Worm (Caenorhabditis elegans) whole organism, L2 larva: ENCODE measurements around the gene F54D5.15.
A peak's percentile ranks its signal among the peaks of the same experiment; 100 is the strongest.

ENCODE experiments used
- C34F6.9 ChIP-seq: fragments of 150-350 bp; optimal IDR thresholded peaks from 2 replicates; lab custom pipeline; 2014; ENCODE audit warnings: missing biosample characterization, missing genetic modification characterization
- F13H6.1 ChIP-seq: sonication (generic microtip); optimal IDR thresholded peaks from 2 replicates; lab custom pipeline; 2016; ENCODE audit warnings: missing genetic modification characterization, missing compliant biosample characterization
- Y55F3AM.14 ChIP-seq: fragments of 200-800 bp; sonication (Bioruptor generic); optimal IDR thresholded peaks from 2 replicates; lab custom pipeline; 2018; ENCODE audit warnings: mild to moderate bottlenecking, missing genetic modification characterization, missing compliant biosample characterization
- alr-1 ChIP-seq: fragments of 150-350 bp; optimal IDR thresholded peaks from 2 replicates; lab custom pipeline; 2014; ENCODE audit warnings: missing biosample characterization, missing genetic modification characterization
- blmp-1 ChIP-seq: sonication (generic microtip); optimal IDR thresholded peaks from 2 replicates; lab custom pipeline; 2017; ENCODE audit warnings: missing genetic modification characterization, mild to moderate bottlenecking, missing compliant biosample characterization, antibody characterized with exemption, moderate library complexity; ENCODE audit not compliant: insufficient read depth
- ceh-82 ChIP-seq: fragments of 150-350 bp; optimal IDR thresholded peaks from 2 replicates; lab custom pipeline; 2014; ENCODE audit warnings: missing biosample characterization, missing genetic modification characterization
- crh-2 ChIP-seq: sonication (generic microtip); optimal IDR thresholded peaks from 2 replicates; lab custom pipeline; 2017; ENCODE audit warnings: missing biosample characterization, missing genetic modification characterization
- egl-27 ChIP-seq: sonication (generic microtip); optimal IDR thresholded peaks from 3 replicates; lab custom pipeline; 2017; ENCODE audit warnings: missing biosample characterization, missing genetic modification reagents, missing genetic modification characterization
- fos-1 ChIP-seq: fragments of 150-350 bp; optimal IDR thresholded peaks from 2 replicates; lab custom pipeline; 2014; ENCODE audit warnings: missing biosample characterization, missing genetic modification characterization
- gmeb-1 ChIP-seq: fragments of 150-350 bp; optimal IDR thresholded peaks from 2 replicates; lab custom pipeline; 2014; ENCODE audit warnings: missing biosample characterization, missing genetic modification characterization
- lin-11 ChIP-seq: fragments of 150-350 bp; sonication (generic microtip); optimal IDR thresholded peaks from 2 replicates; lab custom pipeline; 2014; ENCODE audit warnings: missing biosample characterization, missing genetic modification characterization, inconsistent platforms, mixed read lengths
- lsy-2 ChIP-seq, 2 experiments: fragments of 150-350 bp in 1 of 2; sonication (generic microtip) in 1 of 2; optimal IDR thresholded peaks; 2 replicates each; lab custom pipeline; 2014 to 2017; ENCODE audit warnings: missing biosample characterization in 2 of 2, missing genetic modification characterization in 2 of 2
- mbf-1 ChIP-seq: sonication (generic microtip); optimal IDR thresholded peaks from 2 replicates; lab custom pipeline; 2017; ENCODE audit warnings: missing biosample characterization, missing genetic modification characterization
- mdl-1 ChIP-seq, 2 experiments: fragments of 150-350 bp in 1 of 2; sonication (generic microtip) in 1 of 2; optimal IDR thresholded peaks; 2 replicates each; lab custom pipeline; 2017; ENCODE audit warnings: missing biosample characterization in 2 of 2, missing genetic modification characterization in 2 of 2
- nhr-10 ChIP-seq: sonication (generic microtip); optimal IDR thresholded peaks from 2 replicates; lab custom pipeline; 2017; ENCODE audit warnings: missing biosample characterization, missing genetic modification characterization
- nhr-129 ChIP-seq: fragments of 150-350 bp; optimal IDR thresholded peaks from 2 replicates; lab custom pipeline; 2014; ENCODE audit warnings: missing biosample characterization, missing genetic modification characterization
- nhr-23 ChIP-seq: fragments of 150-350 bp; optimal IDR thresholded peaks from 2 replicates; lab custom pipeline; 2014; ENCODE audit warnings: missing biosample characterization, missing genetic modification reagents, missing genetic modification characterization
- nhr-237 ChIP-seq: fragments of 150-350 bp; optimal IDR thresholded peaks from 2 replicates; lab custom pipeline; 2014; ENCODE audit warnings: missing biosample characterization, missing genetic modification characterization
- nhr-25 ChIP-seq: fragments of 150-350 bp; sonication (generic microtip); optimal IDR thresholded peaks from 3 replicates; lab custom pipeline; 2014; ENCODE audit warnings: missing biosample characterization, missing genetic modification characterization
- nhr-77 ChIP-seq: fragments of 150-350 bp; optimal IDR thresholded peaks from 2 replicates; lab custom pipeline; 2014; ENCODE audit warnings: missing biosample characterization, missing genetic modification characterization
- sem-4 ChIP-seq: fragments of 150-350 bp; optimal IDR thresholded peaks from 2 replicates; lab custom pipeline; 2014; ENCODE audit warnings: missing biosample characterization, missing genetic modification reagents, missing genetic modification characterization
- skn-1 ChIP-seq: sonication (generic microtip); optimal IDR thresholded peaks from 2 replicates; lab custom pipeline; 2017; ENCODE audit warnings: missing biosample characterization, missing genetic modification characterization
- sma-3 ChIP-seq: sonication (generic microtip); optimal IDR thresholded peaks from 2 replicates; lab custom pipeline; 2016; ENCODE audit warnings: missing genetic modification reagents, missing genetic modification characterization, missing compliant biosample characterization
- sma-9 ChIP-seq, 2 experiments: fragments of 150-350 bp in 1 of 2; sonication (generic microtip) in 1 of 2; optimal IDR thresholded peaks; 2 replicates each; lab custom pipeline; 2014 to 2016; ENCODE audit warnings: missing genetic modification characterization in 2 of 2, mild to moderate bottlenecking in 1 of 2, missing biosample characterization in 1 of 2, missing compliant biosample characterization in 1 of 2, missing genetic modification reagents in 1 of 2, moderate library complexity in 1 of 2
- snpc-4 ChIP-seq: fragments of 150-350 bp; optimal IDR thresholded peaks from 2 replicates; lab custom pipeline; 2014; ENCODE audit warnings: missing biosample characterization, missing genetic modification characterization
- unc-55 ChIP-seq: fragments of 150-350 bp; sonication (generic microtip); optimal IDR thresholded peaks from 3 replicates; lab custom pipeline; 2014; ENCODE audit warnings: missing biosample characterization, missing genetic modification reagents, missing genetic modification characterization
- unc-62 ChIP-seq: fragments of 150-350 bp; optimal IDR thresholded peaks from 2 replicates; lab custom pipeline; 2014; ENCODE audit warnings: missing biosample characterization, missing genetic modification reagents, missing genetic modification characterization
- ztf-11 ChIP-seq: sonication (generic microtip); optimal IDR thresholded peaks from 2 replicates; lab custom pipeline; 2017; ENCODE audit warnings: missing biosample characterization, missing genetic modification characterization

The F54D5.15 gene

DNA sequence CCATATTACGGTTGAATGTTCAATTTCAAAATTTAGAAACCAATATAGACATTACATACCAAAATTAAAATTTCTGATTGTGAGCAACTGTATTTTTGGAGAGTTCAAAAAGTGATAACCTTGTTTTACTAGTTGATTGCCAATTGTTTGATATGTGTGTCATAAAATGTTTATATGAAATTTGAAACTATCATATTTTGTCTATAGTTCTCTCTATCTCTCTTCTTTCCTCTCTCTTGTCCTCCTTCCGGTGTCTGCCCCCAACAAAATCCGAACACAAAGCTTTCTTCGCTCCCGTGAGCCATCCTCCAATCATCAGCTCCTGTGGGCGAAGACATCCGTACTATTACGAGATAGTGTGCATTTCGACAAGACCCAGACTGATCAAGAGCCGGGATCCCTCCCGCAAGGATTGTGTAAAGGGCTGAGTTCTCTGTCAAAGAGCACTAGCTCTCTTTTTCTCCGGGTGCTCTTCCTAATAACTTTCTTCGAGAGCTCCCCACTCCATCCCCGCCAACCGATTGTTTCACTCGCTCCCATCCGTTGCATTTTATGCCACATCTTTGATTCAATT is 38.4 kb upstream of the F54D5.15 start:
- TF ChIP-seq sma-9 (GFP tag; optimal IDR thresholded peaks at IDR 0.05; lab: Kevin White, UChicago): peak; percentile 10
- no peak for TF ChIP-seq sma-9 (tag; optimal IDR thresholded peaks at IDR 0.05; lab: Kevin White, UChicago)
- no peak for TF ChIP-seq lsy-2 (tag; optimal IDR thresholded peaks at IDR 0.05; lab: Kevin White, UChicago)
- TF ChIP-seq nhr-23 (tag; lab: Kevin White, UChicago): no peak
- no peak for TF ChIP-seq crh-2 (tag; lab: Kevin White, UChicago)
- TF ChIP-seq F13H6.1: peak; percentile 58
- peak; percentile 23 for TF ChIP-seq C34F6.9
- TF ChIP-seq nhr-129: peak; percentile 40

DNA sequence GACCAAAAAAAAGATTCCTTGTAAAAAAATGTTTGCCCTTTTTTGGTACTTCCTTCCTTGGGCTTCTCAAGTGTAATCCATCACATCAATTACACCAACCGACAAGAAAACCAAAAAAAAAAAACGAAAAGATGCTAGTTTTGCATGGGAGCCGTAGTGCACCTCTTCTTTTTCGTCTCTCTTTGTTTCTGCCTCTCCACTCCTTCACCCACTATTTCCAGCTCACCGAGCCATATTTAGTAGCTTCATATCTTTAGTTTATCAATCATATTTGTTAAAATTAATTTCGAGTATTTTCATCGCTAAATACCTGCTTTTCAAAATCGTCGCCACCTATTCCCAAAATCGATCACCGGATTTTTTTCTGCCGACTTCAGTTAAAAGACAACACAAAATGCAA is 36.7 kb upstream of the F54D5.15 start, which contains the start of gene F07A11.4:
Gene F07A11.4 (plus strand): TSS at position 301 of the 400 bp plus-strand sequence.
- TF ChIP-seq unc-55 (GFP tag; lab: Kevin White, UChicago) (peak; percentile 12), sma-3 (no peak)

DNA sequence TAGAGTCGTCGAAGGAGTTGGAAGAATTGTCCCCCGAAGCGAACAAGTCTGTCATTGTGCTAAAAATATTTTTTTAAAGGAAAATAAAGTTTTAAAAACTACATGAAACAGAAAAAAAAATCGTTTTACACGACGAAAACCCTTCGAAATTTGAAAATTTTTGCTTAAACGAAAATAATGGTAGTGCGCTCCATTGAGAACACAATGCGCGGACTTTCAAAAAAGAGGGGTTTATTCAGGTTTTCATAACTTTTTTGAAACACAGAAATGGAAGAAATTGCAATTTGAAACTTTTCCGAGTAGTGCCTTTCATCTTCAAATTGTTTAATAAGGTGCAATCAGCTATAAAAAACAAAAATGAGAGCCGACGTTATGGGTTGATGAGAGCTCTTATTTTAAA is 35.7 kb upstream of the F54D5.15 start, which contains the start of gene npp-5:
Gene npp-5 (minus strand): TSS at position 59 of the 400 bp plus-strand sequence.
- TF ChIP-seq nhr-25 (tag; lab: Kevin White, UChicago): no peak
- TF ChIP-seq skn-1 (tag; lab: Kevin White, UChicago): no peak
- no peak for TF ChIP-seq ztf-11 (tag; lab: Kevin White, UChicago)
- peak; percentile 25 for TF ChIP-seq crh-2 (tag; lab: Kevin White, UChicago)
- no peak for TF ChIP-seq sem-4 (tag; lab: Kevin White, UChicago)
- no peak for TF ChIP-seq egl-27 (tag; lab: Kevin White, UChicago)
- no peak for TF ChIP-seq nhr-129
- peak; percentile 75 for TF ChIP-seq unc-55 (GFP tag; lab: Kevin White, UChicago)
- TF ChIP-seq gmeb-1 (tag; lab: Kevin White, UChicago): peak; percentile 93
- no peak for TF ChIP-seq nhr-237
- peak in 1 of 2 experiments; percentile 52 for TF ChIP-seq lsy-2 (tag; optimal IDR thresholded peaks at IDR 0.05; lab: Kevin White, UChicago)
- TF ChIP-seq sma-9 (GFP tag; optimal IDR thresholded peaks at IDR 0.05; lab: Kevin White, UChicago): no peak
- TF ChIP-seq sma-9 (tag; optimal IDR thresholded peaks at IDR 0.05; lab: Kevin White, UChicago): no peak
- no peak for TF ChIP-seq fos-1 (tag; lab: Kevin White, UChicago)
- TF ChIP-seq Y55F3AM.14: no peak
- TF ChIP-seq snpc-4 (tag; lab: Kevin White, UChicago): no peak
- peak; percentile 50 for TF ChIP-seq C34F6.9

DNA sequence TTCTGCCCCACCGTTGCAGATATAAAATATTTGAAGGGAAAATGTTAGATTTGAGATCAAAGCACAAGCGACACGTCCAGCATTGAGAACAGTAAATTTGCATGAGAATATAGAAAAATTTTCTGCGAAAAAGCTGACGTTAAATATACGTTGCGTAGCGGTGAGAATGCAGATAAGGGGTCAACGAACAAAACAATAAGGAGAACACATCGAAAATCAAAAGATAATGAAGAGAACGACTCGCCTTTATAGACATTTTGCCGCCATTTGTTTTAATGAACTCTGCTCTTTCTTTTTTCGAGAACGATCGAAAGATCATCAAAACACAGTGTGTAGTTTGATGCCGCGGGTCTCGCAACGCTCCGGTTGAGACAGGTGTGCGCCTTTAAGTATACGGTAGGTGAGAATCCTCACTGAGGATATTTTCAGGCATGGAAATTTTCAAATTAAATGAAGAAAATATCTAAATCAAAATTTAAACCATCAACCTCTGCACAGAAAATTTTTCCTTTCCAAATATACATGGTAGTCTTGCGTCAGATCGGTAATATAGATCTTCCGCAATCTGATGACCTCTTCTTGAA is 32.2 kb upstream of the F54D5.15 start:
- TF ChIP-seq ceh-82 (no peak), nhr-77 (tag; lab: Kevin White, UChicago) (no peak), sma-3 (peak; percentile 59), lsy-2 (tag; optimal IDR thresholded peaks at IDR 0.05; lab: Kevin White, UChicago) (peak in 1 of 2 experiments; percentile 8), sma-9 (GFP tag; optimal IDR thresholded peaks at IDR 0.05; lab: Kevin White, UChicago) (peak; percentile 77), sma-9 (tag; optimal IDR thresholded peaks at IDR 0.05; lab: Kevin White, UChicago) (no peak)

DNA sequence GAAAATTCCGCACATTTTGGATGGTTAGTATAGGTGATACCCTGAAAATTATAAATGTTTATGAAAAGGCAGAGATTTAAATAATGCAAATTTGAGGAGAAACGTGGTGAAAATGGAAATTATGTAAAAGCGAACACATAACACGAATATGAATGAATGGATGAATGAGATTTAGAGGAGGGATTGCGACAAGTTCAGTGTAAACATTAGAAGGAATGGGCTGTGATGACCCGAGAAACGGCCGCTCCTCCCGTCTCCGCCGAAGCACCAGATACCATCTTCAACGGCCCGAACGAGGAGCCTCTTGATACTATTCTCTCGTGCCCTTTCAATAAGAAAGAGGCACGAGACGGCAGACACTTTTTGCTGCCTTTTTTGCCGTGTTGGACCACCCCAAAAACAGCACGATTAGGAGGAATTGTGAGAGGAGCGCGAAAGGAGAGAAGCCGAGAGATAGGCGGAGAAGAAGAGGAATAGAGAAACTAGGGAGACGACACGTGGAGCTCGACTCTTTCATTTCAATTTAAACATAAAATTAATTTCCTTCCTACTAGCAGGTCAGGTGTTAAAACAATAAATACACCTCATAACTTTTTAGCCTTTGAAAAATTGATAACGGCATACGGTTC is 31.5 kb upstream of the F54D5.15 start, which contains the start of gene gfat-1:
Gene gfat-1 (minus strand): TSS at position 51 of the 629 bp plus-strand sequence.
- no peak for TF ChIP-seq mbf-1 (tag; lab: Kevin White, UChicago)
- no peak for TF ChIP-seq nhr-25 (tag; lab: Kevin White, UChicago)
- TF ChIP-seq unc-55 (GFP tag; lab: Kevin White, UChicago): peak; percentile 30
- TF ChIP-seq nhr-129: peak; percentile 16
- no peak for TF ChIP-seq nhr-10 (tag; lab: Kevin White, UChicago)
- TF ChIP-seq mdl-1 (tag; optimal IDR thresholded peaks at IDR 0.05; lab: Kevin White, UChicago): peak; percentile 81 to 88
- TF ChIP-seq C34F6.9: peak; percentile 45
- TF ChIP-seq sma-3: no peak
- TF ChIP-seq unc-62 (GFP tag; lab: Kevin White, UChicago): no peak
- TF ChIP-seq blmp-1 (tag; lab: Kevin White, UChicago): no peak
- no peak for TF ChIP-seq lin-11
- TF ChIP-seq alr-1 (tag; lab: Kevin White, UChicago): no peak
